Worm (Caenorhabditis elegans): ENCODE data around the gene Y69H2.10.

DNA sequence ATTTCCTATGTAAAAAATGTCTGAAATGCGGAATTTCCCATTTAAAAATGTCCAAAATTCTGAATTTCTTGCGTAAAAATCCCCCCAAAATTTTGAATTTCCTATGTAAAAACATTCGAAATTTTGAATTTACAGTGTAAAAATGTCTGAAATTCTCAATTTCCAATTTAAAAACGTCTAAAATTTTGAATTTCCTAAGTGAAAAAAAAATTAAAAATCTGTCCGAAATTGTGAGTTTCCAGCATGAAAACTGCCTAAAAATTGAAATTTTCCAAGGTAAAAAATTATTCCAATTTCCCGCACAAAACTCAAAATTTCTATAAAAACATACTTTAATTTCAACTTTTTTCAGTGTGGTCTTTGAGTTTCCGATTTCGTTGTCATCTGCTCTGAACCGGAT is 51.8 kb downstream of the Y69H2.10 start:
- TF ChIP-seq nhr-11 (tag; optimal IDR thresholded peaks at IDR 0.05) = no peak
- no peak for TF ChIP-seq fos-1 (tag; optimal IDR thresholded peaks at IDR 0.05)
- no peak for TF ChIP-seq ama-1 (optimal IDR thresholded peaks at IDR 0.05)
- no peak for TF ChIP-seq snpc-4 (tag; optimal IDR thresholded peaks at IDR 0.05)

Measured in whole organism, L3 larva.